Fruit fly (Drosophila melanogaster) whole organism: ENCODE results near the gene CG14227.

Experiments
- Dll ChIP-seq: fragments of >200 bp; optimal IDR thresholded peaks from 2 replicates; lab custom pipeline; 2017
- EcR ChIP-seq, 2 experiments: fragments of >200 bp; optimal IDR thresholded peaks; 2 replicates each; lab custom pipeline; 2017; ENCODE audit warnings: missing biosample characterization in 2 of 2, missing genetic modification characterization in 2 of 2, missing genetic modification reagents in 2 of 2
- pan ChIP-seq: fragments of >200 bp; optimal IDR thresholded peaks from 2 replicates; lab custom pipeline; 2017
- psq ChIP-seq: fragments of >200 bp; optimal IDR thresholded peaks from 2 replicates; lab custom pipeline; 2017
- usp ChIP-seq: fragments of >200 bp; optimal IDR thresholded peaks from 2 replicates; lab custom pipeline; 2017; ENCODE audit warnings: missing biosample characterization, missing genetic modification characterization, mixed read lengths

dm6 chrX:19665684-19666141 is 23.0 kb downstream of the CG14227 start:
- TF ChIP-seq psq (lab: Kevin White, UChicago) = no peak
- TF ChIP-seq Dll (lab: Kevin White, UChicago) = peak; percentile 19
- no peak for TF ChIP-seq usp (GFP tag; lab: Kevin White, UChicago)
- no peak for TF ChIP-seq pan (lab: Kevin White, UChicago)
- TF ChIP-seq EcR (GFP tag; optimal IDR thresholded peaks at IDR 0.05; lab: Kevin White, UChicago) = no peak
